Worm (Caenorhabditis elegans) whole organism, mixed stage, embryonic: Measurements from ENCODE around the gene str-248.

Source experiments
- M03D4.4 ChIP-seq: sonication (generic microtip); optimal IDR thresholded peaks from 2 replicates; lab custom pipeline; 2017; ENCODE audit warnings: mild to moderate bottlenecking, missing genetic modification characterization, missing compliant biosample characterization
- bed-3 ChIP-seq: fragments of 200-800 bp; sonication (Bioruptor generic); optimal IDR thresholded peaks from 3 replicates; lab custom pipeline; 2018; ENCODE audit warnings: mild to moderate bottlenecking, missing genetic modification characterization, moderate library complexity, missing compliant biosample characterization
- ceh-39 ChIP-seq: fragments of 150-350 bp; optimal IDR thresholded peaks from 2 replicates; lab custom pipeline; 2014; ENCODE audit warnings: missing biosample characterization, missing genetic modification characterization
- ceh-43 ChIP-seq: fragments of 200-800 bp; sonication (Bioruptor generic); optimal IDR thresholded peaks from 2 replicates; lab custom pipeline; 2018; ENCODE audit warnings: mild to moderate bottlenecking, missing genetic modification characterization, moderate library complexity, missing compliant biosample characterization
- ceh-83 ChIP-seq: fragments of 200-800 bp; sonication (Bioruptor generic); optimal IDR thresholded peaks from 2 replicates; lab custom pipeline; 2018; ENCODE audit warnings: mild to moderate bottlenecking, missing genetic modification characterization, missing compliant biosample characterization
- ces-1 ChIP-seq: fragments of 150-350 bp; optimal IDR thresholded peaks from 2 replicates; lab custom pipeline; 2014; ENCODE audit warnings: missing biosample characterization, missing genetic modification reagents, missing genetic modification characterization
- cnd-1 ChIP-seq: fragments of 200-800 bp; sonication (Bioruptor generic); optimal IDR thresholded peaks from 2 replicates; lab custom pipeline; 2018; ENCODE audit warnings: mild to moderate bottlenecking, missing genetic modification characterization, missing compliant biosample characterization
- drap-1 ChIP-seq: fragments of 200-800 bp; sonication (Bioruptor generic); optimal IDR thresholded peaks from 3 replicates; lab custom pipeline; 2018; ENCODE audit warnings: mild to moderate bottlenecking, missing genetic modification characterization, missing compliant biosample characterization
- elt-1 ChIP-seq: sonication (generic microtip); optimal IDR thresholded peaks from 2 replicates; lab custom pipeline; 2017; ENCODE audit warnings: missing genetic modification characterization, mild to moderate bottlenecking, missing compliant biosample characterization, antibody characterized with exemption, moderate library complexity, borderline replicate concordance; ENCODE audit not compliant: insufficient read depth
- elt-3 ChIP-seq: fragments of 150-350 bp; optimal IDR thresholded peaks from 2 replicates; lab custom pipeline; 2014; ENCODE audit warnings: missing biosample characterization, missing genetic modification characterization
- flh-1 ChIP-seq: fragments of 200-800 bp; sonication (Bioruptor generic); optimal IDR thresholded peaks from 2 replicates; lab custom pipeline; 2018; ENCODE audit warnings: mild to moderate bottlenecking, missing genetic modification characterization, moderate library complexity, missing compliant biosample characterization
- ham-2 ChIP-seq: fragments of 200-800 bp; sonication (Bioruptor generic); optimal IDR thresholded peaks from 2 replicates; lab custom pipeline; 2018; ENCODE audit warnings: mild to moderate bottlenecking, missing genetic modification characterization, missing compliant biosample characterization
- hlh-1 ChIP-seq: fragments of 150-350 bp; optimal IDR thresholded peaks from 2 replicates; lab custom pipeline; 2014; ENCODE audit warnings: missing biosample characterization, missing genetic modification reagents, missing genetic modification characterization
- lin-13 ChIP-seq: fragments of 150-350 bp; optimal IDR thresholded peaks from 2 replicates; lab custom pipeline; 2014; ENCODE audit warnings: missing biosample characterization, missing genetic modification characterization
- lin-32 ChIP-seq: fragments of 200-800 bp; sonication (Bioruptor generic); optimal IDR thresholded peaks from 2 replicates; lab custom pipeline; 2018; ENCODE audit warnings: mild to moderate bottlenecking, missing genetic modification characterization, missing compliant biosample characterization
- lsy-2 ChIP-seq: fragments of 150-350 bp; optimal IDR thresholded peaks from 2 replicates; lab custom pipeline; 2014; ENCODE audit warnings: missing biosample characterization, missing genetic modification characterization
- mab-5 ChIP-seq: fragments of 150-350 bp; optimal IDR thresholded peaks from 2 replicates; lab custom pipeline; 2014; ENCODE audit warnings: missing biosample characterization, missing genetic modification characterization
- mep-1 ChIP-seq: fragments of 150-350 bp; optimal IDR thresholded peaks from 2 replicates; lab custom pipeline; 2017; ENCODE audit warnings: missing biosample characterization, missing genetic modification reagents, missing genetic modification characterization, inconsistent platforms
- mls-2 ChIP-seq: sonication (generic microtip); optimal IDR thresholded peaks from 2 replicates; lab custom pipeline; 2016; ENCODE audit warnings: mild to moderate bottlenecking, missing genetic modification characterization, moderate library complexity, missing compliant biosample characterization
- nhr-12 ChIP-seq: fragments of 150-350 bp; optimal IDR thresholded peaks from 2 replicates; lab custom pipeline; 2014; ENCODE audit warnings: missing biosample characterization, missing genetic modification characterization
- nhr-2 ChIP-seq: fragments of 150-350 bp; optimal IDR thresholded peaks from 2 replicates; lab custom pipeline; 2014; ENCODE audit warnings: missing biosample characterization, missing genetic modification characterization
- nhr-237 ChIP-seq: fragments of 150-350 bp; optimal IDR thresholded peaks from 2 replicates; lab custom pipeline; 2014; ENCODE audit warnings: missing biosample characterization, missing genetic modification characterization
- nhr-76 ChIP-seq: sonication (generic microtip); optimal IDR thresholded peaks from 2 replicates; lab custom pipeline; 2017; ENCODE audit warnings: missing biosample characterization, missing genetic modification characterization
- pha-4 ChIP-seq: fragments of 150-350 bp; optimal IDR thresholded peaks from 2 replicates; lab custom pipeline; 2018; ENCODE audit warnings: missing biosample characterization, missing genetic modification reagents, missing genetic modification characterization
- sem-2 ChIP-seq: fragments of 200-800 bp; sonication (Bioruptor generic); optimal IDR thresholded peaks from 2 replicates; lab custom pipeline; 2018; ENCODE audit warnings: mild to moderate bottlenecking, missing genetic modification characterization, missing compliant biosample characterization
- snpc-4 ChIP-seq: fragments of 150-350 bp; optimal IDR thresholded peaks from 2 replicates; lab custom pipeline; 2014; ENCODE audit warnings: missing biosample characterization, missing genetic modification characterization
- sptf-1 ChIP-seq: sonication (generic microtip); optimal IDR thresholded peaks from 2 replicates; lab custom pipeline; 2017; ENCODE audit warnings: mild to moderate bottlenecking, missing genetic modification characterization, moderate library complexity, missing compliant biosample characterization
- tbx-8 ChIP-seq: fragments of 200-800 bp; sonication (Bioruptor generic); optimal IDR thresholded peaks from 2 replicates; lab custom pipeline; 2018; ENCODE audit warnings: mild to moderate bottlenecking, missing genetic modification characterization, moderate library complexity, missing compliant biosample characterization
- unc-120 ChIP-seq: sonication (generic microtip); optimal IDR thresholded peaks from 2 replicates; lab custom pipeline; 2017; ENCODE audit warnings: missing genetic modification characterization, missing compliant biosample characterization; ENCODE audit not compliant: poor library complexity, severe bottlenecking
- unc-39 ChIP-seq: fragments of 150-350 bp; optimal IDR thresholded peaks from 2 replicates; lab custom pipeline; 2014; ENCODE audit warnings: missing biosample characterization, missing genetic modification characterization
- unc-62 ChIP-seq: fragments of 150-350 bp; optimal IDR thresholded peaks from 2 replicates; lab custom pipeline; 2014; ENCODE audit warnings: missing biosample characterization, missing genetic modification reagents, missing genetic modification characterization
- zip-8 ChIP-seq: fragments of 150-350 bp; optimal IDR thresholded peaks from 2 replicates; lab custom pipeline; 2014; ENCODE audit warnings: missing biosample characterization, missing genetic modification characterization
- ztf-11 ChIP-seq: fragments of 150-350 bp; optimal IDR thresholded peaks from 2 replicates; lab custom pipeline; 2014; ENCODE audit warnings: missing biosample characterization, missing genetic modification characterization

str-248 gene

DNA sequence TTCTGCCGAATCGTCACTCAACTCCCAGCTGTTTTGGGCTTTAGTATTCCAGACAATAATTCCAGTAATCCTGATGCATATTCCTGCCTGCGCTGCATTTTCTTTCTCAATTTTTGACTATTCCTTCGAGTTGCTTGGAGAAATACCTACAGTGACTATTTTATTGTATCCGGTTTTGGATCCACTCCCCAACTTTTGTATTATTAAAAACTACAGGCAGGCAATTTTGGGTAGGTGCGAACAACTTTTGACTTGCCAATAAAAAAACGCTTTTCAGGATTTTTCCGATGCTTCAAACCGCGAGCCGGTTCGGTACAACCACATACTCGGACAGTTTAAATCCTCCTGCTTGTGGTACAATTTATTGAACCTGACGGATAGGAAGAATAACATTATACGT is 14.9 kb downstream of the str-248 start:
- TF ChIP-seq nhr-12 (tag; lab: Kevin White, UChicago) (no peak), nhr-76 (tag; lab: Kevin White, UChicago) (no peak), ztf-11 (tag; lab: Kevin White, UChicago) (no peak), mep-1 (tag; lab: Kevin White, UChicago) (no peak), bed-3 (no peak), nhr-2 (no peak), elt-3 (tag; lab: Kevin White, UChicago) (no peak), drap-1 (GFP tag; lab: Kevin White, UChicago) (no peak), ces-1 (no peak), cnd-1 (no peak), ceh-83 (GFP tag; lab: Kevin White, UChicago) (no peak), unc-62 (no peak), flh-1 (GFP tag; lab: Kevin White, UChicago) (no peak), unc-120 (no peak), mab-5 (tag; lab: Kevin White, UChicago) (no peak), ceh-43 (no peak), nhr-237 (tag; lab: Kevin White, UChicago) (no peak), unc-39 (tag; lab: Kevin White, UChicago) (no peak), elt-1 (tag; lab: Kevin White, UChicago) (no peak)

ce11 chrV:15612886-15613285 is 16.6 kb downstream of the str-248 start, which contains the start of gene str-263:
str-263 (plus strand) TSS chrV:15613186.
- TF ChIP-seq unc-39 (tag; lab: Kevin White, UChicago), result no peak
- TF ChIP-seq ceh-39 (tag; lab: Kevin White, UChicago), result no peak
- no peak for TF ChIP-seq nhr-237 (tag; lab: Kevin White, UChicago)
- TF ChIP-seq flh-1 (GFP tag; lab: Kevin White, UChicago), result no peak
- no peak for TF ChIP-seq unc-120
- TF ChIP-seq lin-13, result no peak
- TF ChIP-seq M03D4.4 (tag; lab: Kevin White, UChicago), result no peak
- no peak for TF ChIP-seq lsy-2 (tag; lab: Kevin White, UChicago)
- TF ChIP-seq bed-3, result no peak
- no peak for TF ChIP-seq elt-3 (tag; lab: Kevin White, UChicago)
- no peak for TF ChIP-seq sem-2
- TF ChIP-seq ces-1, result no peak
- TF ChIP-seq nhr-76 (tag; lab: Kevin White, UChicago), result no peak
- TF ChIP-seq ceh-83 (GFP tag; lab: Kevin White, UChicago), result no peak
- no peak for TF ChIP-seq ceh-43
- no peak for TF ChIP-seq ham-2 (GFP tag; lab: Kevin White, UChicago)
- TF ChIP-seq snpc-4, result no peak
- no peak for TF ChIP-seq unc-62
- TF ChIP-seq mls-2 (tag; lab: Kevin White, UChicago), result no peak
- no peak for TF ChIP-seq hlh-1 (tag; lab: Kevin White, UChicago)
- TF ChIP-seq, all 35 proteins: peak for 0

DNA sequence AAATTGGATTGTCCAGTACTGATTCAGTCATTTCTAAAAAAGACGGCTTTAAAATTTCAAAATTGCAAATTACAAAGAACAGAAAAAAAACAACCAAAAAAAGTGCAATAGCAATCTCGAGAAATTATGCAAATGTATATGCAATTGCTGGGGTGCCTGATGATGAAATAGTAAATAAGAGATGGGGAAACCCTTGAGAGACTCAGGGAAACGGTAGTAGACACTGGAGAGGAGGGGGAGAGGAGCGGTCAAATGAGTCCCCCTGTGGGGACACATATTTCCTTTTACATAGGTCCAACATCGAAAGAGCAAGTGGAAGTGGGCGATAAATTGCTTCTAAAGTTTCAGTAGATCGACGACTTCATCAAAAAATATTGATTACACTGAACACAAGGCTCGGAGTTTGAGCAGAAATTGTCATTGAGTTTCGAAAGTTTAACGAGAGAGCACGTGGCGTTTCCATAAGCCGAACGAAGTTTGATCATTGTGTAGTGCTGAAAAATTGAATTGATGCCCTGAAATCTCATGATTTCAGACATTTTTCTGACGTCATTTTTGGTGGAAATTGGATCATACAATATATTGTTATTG is 19.0 kb downstream of the str-248 start, which contains the start of the genes fbxa-153 and str-12:
TSS of gene fbxa-153 (minus strand) at position 35 of the 591 bp plus-strand sequence.
TSS of gene str-12 (plus strand) at position 541 of the 591 bp plus-strand sequence.
- TF ChIP-seq mep-1 (tag; lab: Kevin White, UChicago) (peak; percentile 85), elt-1 (tag; lab: Kevin White, UChicago) (no peak), unc-39 (tag; lab: Kevin White, UChicago) (no peak), tbx-8 (GFP tag; lab: Kevin White, UChicago) (no peak), ceh-39 (tag; lab: Kevin White, UChicago) (peak; percentile 48), drap-1 (GFP tag; lab: Kevin White, UChicago) (peak; percentile 62), elt-3 (tag; lab: Kevin White, UChicago) (no peak), sem-2 (no peak), sptf-1 (no peak), lin-32 (GFP tag; lab: Kevin White, UChicago) (no peak), nhr-2 (peak; percentile 29), pha-4 (tag; lab: Kevin White, UChicago) (peak; percentile 45), mls-2 (tag; lab: Kevin White, UChicago) (peak; percentile 44), nhr-76 (tag; lab: Kevin White, UChicago) (no peak), cnd-1 (peak; percentile 52), lin-13 (no peak), bed-3 (no peak), M03D4.4 (tag; lab: Kevin White, UChicago) (peak; percentile 7), unc-62 (no peak), ces-1 (peak; percentile 79), zip-8 (tag; lab: Kevin White, UChicago) (peak; percentile 20), snpc-4 (no peak), ceh-43 (no peak), nhr-237 (tag; lab: Kevin White, UChicago) (no peak), ceh-83 (GFP tag; lab: Kevin White, UChicago) (no peak), ham-2 (GFP tag; lab: Kevin White, UChicago) (peak; percentile 17)
- TF ChIP-seq, all 35 proteins: peak for 11
